Worm (Caenorhabditis elegans) whole organism, young adult: ENCODE results near the gene nas-1.

Source experiments
- B0336.3 ChIP-seq: fragments of 200-800 bp; sonication (Bioruptor generic); IDR thresholded peaks from 2 replicates; pipeline ENCODE4 v1.3.6; 2022; ENCODE audit warnings: missing genetic modification characterization, missing compliant biosample characterization
- F10E7.11 ChIP-seq: sonication (generic microtip); optimal IDR thresholded peaks from 2 replicates; lab custom pipeline; 2017; ENCODE audit warnings: mild to moderate bottlenecking, missing genetic modification characterization, moderate library complexity, missing compliant biosample characterization
- F22D6.2 ChIP-seq: sonication (generic microtip); optimal IDR thresholded peaks from 2 replicates; lab custom pipeline; 2016; ENCODE audit warnings: mild to moderate bottlenecking, missing genetic modification characterization, missing compliant biosample characterization
- F33H1.4 ChIP-seq: fragments of 200-800 bp; sonication (Bioruptor generic); IDR thresholded peaks from 2 replicates; pipeline ENCODE4 v1.3.6; 2022; ENCODE audit warnings: missing genetic modification reagents, missing genetic modification characterization, missing compliant biosample characterization
- F39B2.1 ChIP-seq: fragments of 200-800 bp; sonication (Bioruptor generic); IDR thresholded peaks from 2 replicates; pipeline ENCODE4 v1.3.6; 2022; ENCODE audit warnings: missing genetic modification reagents, missing genetic modification characterization, missing compliant biosample characterization
- F52B5.7 ChIP-seq: sonication (generic microtip); optimal IDR thresholded peaks from 2 replicates; lab custom pipeline; 2016; ENCODE audit warnings: mild to moderate bottlenecking, missing genetic modification characterization, missing compliant biosample characterization
- F57A8.1 ChIP-seq: fragments of 200-800 bp; sonication (Bioruptor generic); optimal IDR thresholded peaks from 2 replicates; lab custom pipeline; 2018; ENCODE audit warnings: mild to moderate bottlenecking, missing genetic modification characterization, moderate library complexity, missing compliant biosample characterization
- F57C9.4 ChIP-seq: sonication (generic microtip); optimal IDR thresholded peaks from 2 replicates; lab custom pipeline; 2017; ENCODE audit warnings: mild to moderate bottlenecking, missing genetic modification characterization, missing compliant biosample characterization
- K12H6.12 ChIP-seq: fragments of 200-800 bp; sonication (Bioruptor generic); optimal IDR thresholded peaks from 2 replicates; lab custom pipeline; 2018; ENCODE audit warnings: mild to moderate bottlenecking, missing genetic modification characterization, missing compliant biosample characterization
- Y53G8AR.9 ChIP-seq: fragments of 200-800 bp; sonication (Bioruptor generic); conservative IDR thresholded peaks from 2 replicates; pipeline ENCODE4 v1.3.6; 2022; ENCODE audit warnings: missing genetic modification reagents, missing genetic modification characterization, missing compliant biosample characterization
- Y95B8A.8 ChIP-seq: fragments of 200-800 bp; sonication (Bioruptor generic); IDR thresholded peaks from 2 replicates; pipeline ENCODE4 v1.3.6; 2022; ENCODE audit warnings: missing genetic modification reagents, missing genetic modification characterization, missing compliant biosample characterization
- akir-1 ChIP-seq: fragments of 200-800 bp; sonication (Bioruptor generic); optimal IDR thresholded peaks from 2 replicates; lab custom pipeline; 2018; ENCODE audit warnings: mild to moderate bottlenecking, missing genetic modification characterization, moderate library complexity, missing compliant biosample characterization
- aptf-2 ChIP-seq: fragments of 200-800 bp; sonication (Bioruptor generic); conservative IDR thresholded peaks from 2 replicates; pipeline ENCODE4 v1.3.6; 2022; ENCODE audit warnings: missing genetic modification reagents, missing genetic modification characterization, missing compliant biosample characterization
- attf-5 ChIP-seq: fragments of 200-800 bp; sonication (Bioruptor generic); optimal IDR thresholded peaks from 2 replicates; lab custom pipeline; 2018; ENCODE audit warnings: mild to moderate bottlenecking, missing genetic modification characterization, missing compliant biosample characterization
- bed-1 ChIP-seq: fragments of 200-800 bp; sonication (Bioruptor generic); IDR thresholded peaks from 2 replicates; pipeline ENCODE4 v1.3.6; 2022; ENCODE audit warnings: missing genetic modification reagents, missing genetic modification characterization, missing compliant biosample characterization
- ccch-3 ChIP-seq: fragments of 200-800 bp; sonication (Bioruptor generic); optimal IDR thresholded peaks from 2 replicates; lab custom pipeline; 2018; ENCODE audit warnings: mild to moderate bottlenecking, missing genetic modification characterization, missing compliant biosample characterization
- ceh-27 ChIP-seq: fragments of 200-800 bp; sonication (Bioruptor generic); optimal IDR thresholded peaks from 2 replicates; lab custom pipeline; 2018; ENCODE audit warnings: mild to moderate bottlenecking, missing genetic modification characterization, moderate library complexity, missing compliant biosample characterization
- ceh-91 ChIP-seq: fragments of 200-800 bp; sonication (Bioruptor generic); IDR thresholded peaks from 2 replicates; pipeline ENCODE4 v1.3.6; 2022; ENCODE audit warnings: missing genetic modification reagents, missing genetic modification characterization, missing compliant biosample characterization
- dox-1 ChIP-seq: fragments of 200-800 bp; sonication (Bioruptor generic); IDR thresholded peaks from 2 replicates; pipeline ENCODE4 v1.3.6; 2022; ENCODE audit warnings: missing genetic modification reagents, missing genetic modification characterization, missing compliant biosample characterization
- egl-44 ChIP-seq: fragments of 200-800 bp; sonication (Bioruptor generic); IDR thresholded peaks from 2 replicates; pipeline ENCODE4 v1.3.6; 2022; ENCODE audit warnings: missing genetic modification reagents, missing genetic modification characterization, missing compliant biosample characterization
- egrh-3 ChIP-seq: fragments of 200-800 bp; sonication (Bioruptor generic); IDR thresholded peaks from 2 replicates; pipeline ENCODE4 v1.3.6; 2022; ENCODE audit warnings: missing genetic modification reagents, missing genetic modification characterization, missing compliant biosample characterization
- ets-4 ChIP-seq: fragments of 200-800 bp; sonication (Bioruptor generic); optimal IDR thresholded peaks from 2 replicates; lab custom pipeline; 2018; ENCODE audit warnings: mild to moderate bottlenecking, missing genetic modification characterization, missing compliant biosample characterization
- fkh-3 ChIP-seq: sonication (generic microtip); optimal IDR thresholded peaks from 2 replicates; lab custom pipeline; 2016; ENCODE audit warnings: mild to moderate bottlenecking, missing genetic modification characterization, missing compliant biosample characterization
- him-1 ChIP-seq: sonication (generic microtip); optimal IDR thresholded peaks from 2 replicates; lab custom pipeline; 2016; ENCODE audit warnings: missing genotype, missing genetic modification reagents, missing genetic modification characterization, missing compliant biosample characterization
- lin-40 ChIP-seq: sonication (generic microtip); optimal IDR thresholded peaks from 2 replicates; lab custom pipeline; 2016; ENCODE audit warnings: missing genetic modification characterization, mild to moderate bottlenecking, missing compliant biosample characterization, missing genotype, missing genetic modification reagents
- lin-54 ChIP-seq: fragments of 200-800 bp; sonication (Bioruptor generic); optimal IDR thresholded peaks from 2 replicates; lab custom pipeline; 2018; ENCODE audit warnings: mild to moderate bottlenecking, missing genetic modification characterization, missing compliant biosample characterization
- madf-8 ChIP-seq: fragments of 200-800 bp; sonication (Bioruptor generic); conservative IDR thresholded peaks from 2 replicates; pipeline ENCODE4 v1.3.6; 2022; ENCODE audit warnings: missing genetic modification reagents, missing genetic modification characterization, missing compliant biosample characterization
- mcd-1 ChIP-seq: fragments of 200-800 bp; sonication (Bioruptor generic); IDR thresholded peaks from 2 replicates; pipeline ENCODE4 v1.3.6; 2022; ENCODE audit warnings: missing genetic modification reagents, missing genetic modification characterization, missing compliant biosample characterization
- nfya-2 ChIP-seq: fragments of 200-800 bp; sonication (Bioruptor generic); IDR thresholded peaks from 2 replicates; pipeline ENCODE4 v1.3.6; 2022; ENCODE audit warnings: missing genetic modification reagents, missing genetic modification characterization, missing compliant biosample characterization
- nfyb-1 ChIP-seq: fragments of 200-800 bp; sonication (Bioruptor generic); IDR thresholded peaks from 2 replicates; pipeline ENCODE4 v1.3.6; 2022; ENCODE audit warnings: missing genetic modification reagents, missing genetic modification characterization, missing compliant biosample characterization
- nhr-179 ChIP-seq: sonication (generic microtip); optimal IDR thresholded peaks from 2 replicates; lab custom pipeline; 2016; ENCODE audit warnings: mild to moderate bottlenecking, missing genetic modification characterization, missing compliant biosample characterization
- nhr-80 ChIP-seq: sonication (generic microtip); optimal IDR thresholded peaks from 2 replicates; lab custom pipeline; 2016; ENCODE audit warnings: missing genetic modification characterization, missing compliant biosample characterization
- pha-4 ChIP-seq: fragments of 150-350 bp; sonication (generic microtip); optimal IDR thresholded peaks from 2 replicates; lab custom pipeline; 2014; ENCODE audit warnings: missing biosample characterization, missing genetic modification reagents, missing genetic modification characterization
- rcor-1 ChIP-seq: fragments of 200-800 bp; sonication (Bioruptor generic); IDR thresholded peaks from 2 replicates; pipeline ENCODE4 v1.3.6; 2022; ENCODE audit warnings: missing genetic modification reagents, missing genetic modification characterization, missing compliant biosample characterization
- rec-8 ChIP-seq, 2 experiments: sonication (generic microtip); optimal IDR thresholded peaks; 2 replicates each; lab custom pipeline; 2016; ENCODE audit warnings: mild to moderate bottlenecking in 2 of 2, missing genetic modification characterization in 2 of 2, missing genetic modification reagents in 2 of 2, missing genotype in 2 of 2, missing biosample characterization in 1 of 2, missing compliant biosample characterization in 1 of 2, moderate library complexity in 1 of 2
- snpc-3.4 ChIP-seq: sonication (generic microtip); optimal IDR thresholded peaks from 2 replicates; lab custom pipeline; 2017; ENCODE audit warnings: missing genetic modification characterization, mild to moderate bottlenecking, missing compliant biosample characterization, antibody characterized with exemption, moderate library complexity, missing genotype, missing genetic modification reagents
- somi-1 ChIP-seq: fragments of 200-800 bp; sonication (Bioruptor generic); optimal IDR thresholded peaks from 2 replicates; lab custom pipeline; 2018; ENCODE audit warnings: mild to moderate bottlenecking, missing genetic modification characterization, missing compliant biosample characterization
- sptf-2 ChIP-seq: fragments of 200-800 bp; sonication (Bioruptor generic); optimal IDR thresholded peaks from 2 replicates; lab custom pipeline; 2018; ENCODE audit warnings: mild to moderate bottlenecking, missing genetic modification characterization, missing compliant biosample characterization
- tbp1 ChIP-seq: fragments of 200-800 bp; sonication (Bioruptor generic); optimal IDR thresholded peaks from 2 replicates; lab custom pipeline; 2018; ENCODE audit warnings: mild to moderate bottlenecking, missing genetic modification characterization, missing compliant biosample characterization
- xnd-1 ChIP-seq: sonication (generic microtip); optimal IDR thresholded peaks from 2 replicates; lab custom pipeline; 2016; ENCODE audit warnings: missing genotype, missing genetic modification reagents, missing genetic modification characterization, missing compliant biosample characterization
- ztf-25 ChIP-seq: fragments of 200-800 bp; sonication (Bioruptor generic); IDR thresholded peaks from 2 replicates; pipeline ENCODE4 v1.3.6; 2022; ENCODE audit warnings: missing genetic modification reagents, missing genetic modification characterization, missing compliant biosample characterization
- ztf-28 ChIP-seq: fragments of 200-800 bp; sonication (Bioruptor generic); IDR thresholded peaks from 2 replicates; pipeline ENCODE4 v1.3.6; 2022; ENCODE audit warnings: missing genetic modification reagents, missing genetic modification characterization, missing compliant biosample characterization

nas-1 gene

ce11 chrIII:13380881-13381280 lies 24.7 kb upstream of the nas-1 start (continued):
- TF ChIP-seq akir-1 (GFP tag; lab: Kevin White, UChicago) (no peak), nfyb-1 (no peak), snpc-3.4 (tag; lab: Kevin White, UChicago) (no peak), F22D6.2 (tag; lab: Kevin White, UChicago) (no peak)

ce11 chrIII:13381684-13382083 lies 23.9 kb upstream of the nas-1 start:
- TF ChIP-seq F33H1.4 (GFP tag; lab: Robert Waterston, UW) = no peak
- TF ChIP-seq F10E7.11 (tag; lab: Kevin White, UChicago) = no peak
- TF ChIP-seq Y95B8A.8 = no peak
- no peak for TF ChIP-seq fkh-3 (tag; lab: Kevin White, UChicago)
- no peak for TF ChIP-seq egl-44
- TF ChIP-seq xnd-1 = no peak
- no peak for TF ChIP-seq B0336.3 (GFP tag; lab: Robert Waterston, UW)
- no peak for TF ChIP-seq F57C9.4
- no peak for TF ChIP-seq K12H6.12 (tag; lab: Kevin White, UChicago)
- no peak for TF ChIP-seq ceh-91 (GFP tag; lab: Robert Waterston, UW)
- no peak for TF ChIP-seq lin-54
- no peak for TF ChIP-seq nfyb-1
- no peak for TF ChIP-seq F57A8.1 (GFP tag; lab: Kevin White, UChicago)
- TF ChIP-seq lin-40 (tag; lab: Kevin White, UChicago) = no peak
- TF ChIP-seq F39B2.1 (GFP tag; lab: Robert Waterston, UW) = no peak
- no peak for TF ChIP-seq nfya-2 (GFP tag; lab: Robert Waterston, UW)
- no peak for TF ChIP-seq ztf-25

- TF ChIP-seq dox-1 (GFP tag; lab: Robert Waterston, UW) = no peak
- no peak for TF ChIP-seq egrh-3 (GFP tag; lab: Robert Waterston, UW)
- TF ChIP-seq F33H1.4 (GFP tag; lab: Robert Waterston, UW) = no peak
- TF ChIP-seq him-1 (tag; lab: Kevin White, UChicago) = no peak
- TF ChIP-seq Y53G8AR.9 (GFP tag; lab: Robert Waterston, UW) = no peak
- no peak for TF ChIP-seq nhr-179 (tag; lab: Kevin White, UChicago)
- no peak for TF ChIP-seq ccch-3 (GFP tag; lab: Kevin White, UChicago)
- no peak for TF ChIP-seq nfyb-1
- TF ChIP-seq mcd-1 = no peak
- no peak for TF ChIP-seq madf-8
- TF ChIP-seq somi-1 (GFP tag; lab: Kevin White, UChicago) = no peak
- no peak for TF ChIP-seq nhr-80 (tag; lab: Kevin White, UChicago)
- TF ChIP-seq sptf-2 (GFP tag; lab: Kevin White, UChicago) = no peak
- no peak for TF ChIP-seq aptf-2 (GFP tag; lab: Robert Waterston, UW)
- no peak for TF ChIP-seq tbp1 (GFP tag; lab: Kevin White, UChicago)
- TF ChIP-seq ztf-25 = no peak
- TF ChIP-seq ceh-27 (GFP tag; lab: Kevin White, UChicago) = no peak
- TF ChIP-seq attf-5 (GFP tag; lab: Kevin White, UChicago) = no peak
These were observed 22.4 kb upstream of the nas-1 start for ce11 chrIII:13383159-13383558.

- TF ChIP-seq rec-8 (tag; optimal IDR thresholded peaks at IDR 0.05; lab: Kevin White, UChicago) (no peak), rcor-1 (GFP tag; lab: Robert Waterston, UW) (no peak), ets-4 (no peak), bed-1 (GFP tag; lab: Robert Waterston, UW) (no peak), F33H1.4 (GFP tag; lab: Robert Waterston, UW) (no peak), F22D6.2 (tag; lab: Kevin White, UChicago) (no peak), pha-4 (tag; lab: Kevin White, UChicago) (no peak), ztf-28 (GFP tag; lab: Robert Waterston, UW) (no peak), F52B5.7 (tag; lab: Kevin White, UChicago) (no peak), ztf-25 (no peak)
These were observed 19.8 kb upstream of the nas-1 start, which contains the start of gene T03F6.4 for ce11 chrIII:13385850-13386249. TSS of gene T03F6.4 (plus strand) at chrIII:13386150.
